Worm (Caenorhabditis elegans): ENCODE data around the gene gpa-8.
A peak's percentile ranks its signal among the peaks of the same experiment; 100 is the strongest.

The gpa-8 gene

ce11 chrV:12599510-12600242 lies 40.6 kb downstream of the gpa-8 start, which contains the start of gene C14C10.5:
Gene C14C10.5 (plus strand): TSS chrV:12600192.
- TF ChIP-seq pat-9 (tag; optimal IDR thresholded peaks at IDR 0.05) (no peak), pag-3 (tag; optimal IDR thresholded peaks at IDR 0.05; ENCODE audit: borderline replicate concordance) (no peak), hlh-8 (tag; optimal IDR thresholded peaks at IDR 0.05) (no peak), sox-2 (GFP tag; IDR thresholded peaks at IDR 0.05) (no peak), hlh-30 (tag; optimal IDR thresholded peaks at IDR 0.05; ENCODE audit: insufficient read depth) (no peak), hlh-6 (tag; optimal IDR thresholded peaks at IDR 0.05) (no peak), pha-2 (tag; optimal IDR thresholded peaks at IDR 0.05) (no peak), fkh-10 (GFP tag; optimal IDR thresholded peaks at IDR 0.05) (no peak), ztf-16 (tag; optimal IDR thresholded peaks at IDR 0.05) (no peak), rnt-1 (tag; optimal IDR thresholded peaks at IDR 0.05) (no peak), lim-6 (tag; optimal IDR thresholded peaks at IDR 0.05) (no peak), C38D4.7 (GFP tag; optimal IDR thresholded peaks at IDR 0.05) (no peak), dve-1 (tag; optimal IDR thresholded peaks at IDR 0.05) (no peak), ceh-48 (tag; optimal IDR thresholded peaks at IDR 0.05) (no peak)

DNA sequence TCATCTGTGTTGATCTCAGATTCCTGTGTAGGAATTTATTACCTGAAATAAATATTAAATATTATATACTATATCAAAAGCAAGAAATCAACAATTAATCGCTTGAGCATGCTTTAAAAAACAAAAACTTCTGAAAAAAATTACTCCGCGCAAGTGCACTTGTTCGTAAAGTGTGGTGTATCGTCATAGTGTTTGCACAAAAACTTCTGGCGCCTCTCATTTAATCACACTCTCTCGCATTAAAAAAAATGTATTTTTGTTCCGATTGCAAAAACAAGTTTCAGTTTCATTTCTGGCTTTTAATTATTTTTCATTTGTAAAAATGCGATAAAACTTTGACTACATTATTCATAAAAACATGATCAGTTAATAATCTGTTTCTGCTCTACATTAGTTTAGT lies 41.2 kb downstream of the gpa-8 start, which contains the start of the genes C14C10.10 and ril-2:
C14C10.10 (minus strand) TSS at position 19 of the 400 bp plus-strand sequence.
ril-2 (minus strand) TSS at position 48 of the 400 bp plus-strand sequence.
- TF ChIP-seq ahr-1 (tag; optimal IDR thresholded peaks at IDR 0.05) (no peak), npax-4 (tag; optimal IDR thresholded peaks at IDR 0.05) (no peak), pat-9 (tag; optimal IDR thresholded peaks at IDR 0.05) (no peak), unc-42 (tag; optimal IDR thresholded peaks at IDR 0.05) (no peak), hlh-13 (GFP tag; optimal IDR thresholded peaks at IDR 0.05) (no peak), nhr-232 (tag; optimal IDR thresholded peaks at IDR 0.05) (no peak), hlh-15 (tag; optimal IDR thresholded peaks at IDR 0.05) (no peak), sox-2 (GFP tag; IDR thresholded peaks at IDR 0.05) (no peak), syd-9 (tag; optimal IDR thresholded peaks at IDR 0.05) (no peak), ceh-24 (tag; optimal IDR thresholded peaks at IDR 0.05) (no peak), ceh-14 (tag; optimal IDR thresholded peaks at IDR 0.05) (no peak), hlh-30 (tag; optimal IDR thresholded peaks at IDR 0.05; ENCODE audit: insufficient read depth) (no peak), ceh-48 (tag; optimal IDR thresholded peaks at IDR 0.05) (no peak), unc-55 (GFP tag; optimal IDR thresholded peaks at IDR 0.05) (no peak), ceh-22 (tag; optimal IDR thresholded peaks at IDR 0.05) (no peak), ceh-6 (GFP tag; optimal IDR thresholded peaks at IDR 0.05) (no peak), zip-5 (tag; optimal IDR thresholded peaks at IDR 0.05) (no peak), pha-2 (tag; optimal IDR thresholded peaks at IDR 0.05) (no peak), mec-3 (tag; optimal IDR thresholded peaks at IDR 0.05; ENCODE audit: borderline replicate concordance) (no peak)

DNA sequence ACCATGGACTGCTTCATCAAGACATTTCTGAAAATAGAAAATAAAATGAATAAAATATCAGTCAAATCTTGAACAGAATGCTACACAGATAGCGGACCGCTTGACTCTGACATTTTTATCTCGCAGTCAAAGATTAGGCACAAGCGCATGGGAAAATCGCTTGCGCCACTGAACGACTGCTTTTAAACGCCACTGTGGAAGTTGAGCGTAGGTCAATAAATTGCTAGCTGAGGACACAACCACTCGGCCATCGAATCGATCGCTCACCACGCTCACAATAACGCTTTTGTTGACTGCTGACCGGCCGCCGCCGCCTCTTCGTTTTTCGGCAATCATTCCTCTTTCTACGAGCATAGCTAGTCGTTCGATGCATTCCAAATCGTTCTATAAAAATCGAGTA lies 43.5 kb downstream of the gpa-8 start:
- TF ChIP-seq ceh-14 (tag; optimal IDR thresholded peaks at IDR 0.05) (peak; percentile 68), syd-9 (tag; optimal IDR thresholded peaks at IDR 0.05) (peak; percentile 63), Y22D7AL.16 (tag; optimal IDR thresholded peaks at IDR 0.05) (peak; percentile 40), F13H6.1 (tag; optimal IDR thresholded peaks at IDR 0.05) (peak; percentile 29), nhr-232 (tag; optimal IDR thresholded peaks at IDR 0.05) (peak; percentile 51), ceh-30 (tag; optimal IDR thresholded peaks at IDR 0.05) (no peak), npax-4 (tag; optimal IDR thresholded peaks at IDR 0.05) (peak; percentile 23), ref-2 (tag; optimal IDR thresholded peaks at IDR 0.05) (peak; percentile 70), fkh-10 (GFP tag; optimal IDR thresholded peaks at IDR 0.05) (no peak), unc-55 (GFP tag; optimal IDR thresholded peaks at IDR 0.05) (no peak), ceh-45 (GFP tag; IDR thresholded peaks at IDR 0.05) (no peak), hlh-30 (tag; optimal IDR thresholded peaks at IDR 0.05; ENCODE audit: insufficient read depth) (no peak), ceh-22 (tag; optimal IDR thresholded peaks at IDR 0.05) (no peak), ceh-9 (tag; optimal IDR thresholded peaks at IDR 0.05) (no peak), ceh-2 (tag; optimal IDR thresholded peaks at IDR 0.05) (peak; percentile 72), ama-1 (optimal IDR thresholded peaks at IDR 0.05) (no peak), elt-4 (tag; optimal IDR thresholded peaks at IDR 0.05) (no peak), hlh-8 (tag; optimal IDR thresholded peaks at IDR 0.05) (peak; percentile 31), ceh-19 (GFP tag; optimal IDR thresholded peaks at IDR 0.05) (peak; percentile 54), pros-1 (tag; optimal IDR thresholded peaks at IDR 0.05) (peak; percentile 48), pax-1 (tag; optimal IDR thresholded peaks at IDR 0.05) (no peak), pag-3 (tag; optimal IDR thresholded peaks at IDR 0.05; ENCODE audit: borderline replicate concordance) (no peak), unc-86 (tag; optimal IDR thresholded peaks at IDR 0.05) (peak; percentile 37), ttx-3 (tag; optimal IDR thresholded peaks at IDR 0.05) (no peak), T23F11.4 (GFP tag; optimal IDR thresholded peaks at IDR 0.05) (no peak), unc-42 (tag; optimal IDR thresholded peaks at IDR 0.05) (no peak), fkh-6 (tag; optimal IDR thresholded peaks at IDR 0.05) (peak; percentile 53), ahr-1 (tag; optimal IDR thresholded peaks at IDR 0.05) (no peak), C08G9.2 (tag; optimal IDR thresholded peaks at IDR 0.05) (peak; percentile 67), sdc-2 (tag; optimal IDR thresholded peaks at IDR 0.05) (peak; percentile 28), pat-9 (tag; optimal IDR thresholded peaks at IDR 0.05) (peak; percentile 42), hlh-13 (GFP tag; optimal IDR thresholded peaks at IDR 0.05) (peak; percentile 58)

Measured in whole organism, late embryonic.